Worm (Caenorhabditis elegans) whole organism, L3 larva: ENCODE data around the gene spe-6.

ENCODE experiments used
- ceh-28 ChIP-seq: fragments of 150-350 bp; optimal IDR thresholded peaks from 2 replicates; lab custom pipeline; 2014; ENCODE audit warnings: missing biosample characterization, missing genetic modification reagents, missing genetic modification characterization
- ceh-82 ChIP-seq: fragments of 150-350 bp; optimal IDR thresholded peaks from 2 replicates; lab custom pipeline; 2014; ENCODE audit warnings: missing biosample characterization, missing genetic modification characterization
- fos-1 ChIP-seq: fragments of 150-350 bp; optimal IDR thresholded peaks from 2 replicates; lab custom pipeline; 2014; ENCODE audit warnings: missing biosample characterization, missing genetic modification characterization
- mdl-1 ChIP-seq: fragments of 150-350 bp; optimal IDR thresholded peaks from 2 replicates; lab custom pipeline; 2014; ENCODE audit warnings: missing biosample characterization, missing genetic modification characterization
- nhr-28 ChIP-seq: fragments of 150-350 bp; optimal IDR thresholded peaks from 2 replicates; lab custom pipeline; 2014; ENCODE audit warnings: missing biosample characterization, missing genetic modification characterization
- nhr-43 ChIP-seq: sonication (generic microtip); optimal IDR thresholded peaks from 2 replicates; lab custom pipeline; 2016; ENCODE audit warnings: mild to moderate bottlenecking, missing genetic modification characterization, missing compliant biosample characterization; ENCODE audit not compliant: poor library complexity, severe bottlenecking
- nhr-77 ChIP-seq: fragments of 150-350 bp; optimal IDR thresholded peaks from 2 replicates; lab custom pipeline; 2014; ENCODE audit warnings: missing biosample characterization, missing genetic modification characterization
- pha-4 ChIP-seq: fragments of 150-350 bp; optimal IDR thresholded peaks from 2 replicates; lab custom pipeline; 2014; ENCODE audit warnings: missing biosample characterization, missing genetic modification reagents, missing genetic modification characterization
- sea-2 ChIP-seq: fragments of 150-350 bp; sonication (generic microtip); optimal IDR thresholded peaks from 4 replicates; lab custom pipeline; 2014; ENCODE audit warnings: missing biosample characterization, missing genetic modification reagents, missing genetic modification characterization
- unc-62 ChIP-seq: fragments of 150-350 bp; sonication (generic microtip); optimal IDR thresholded peaks from 4 replicates; lab custom pipeline; 2014; ENCODE audit warnings: missing biosample characterization, missing genetic modification reagents, missing genetic modification characterization
- ztf-4 ChIP-seq: fragments of 150-350 bp; optimal IDR thresholded peaks from 2 replicates; lab custom pipeline; 2014; ENCODE audit warnings: missing biosample characterization, missing genetic modification characterization

DNA sequence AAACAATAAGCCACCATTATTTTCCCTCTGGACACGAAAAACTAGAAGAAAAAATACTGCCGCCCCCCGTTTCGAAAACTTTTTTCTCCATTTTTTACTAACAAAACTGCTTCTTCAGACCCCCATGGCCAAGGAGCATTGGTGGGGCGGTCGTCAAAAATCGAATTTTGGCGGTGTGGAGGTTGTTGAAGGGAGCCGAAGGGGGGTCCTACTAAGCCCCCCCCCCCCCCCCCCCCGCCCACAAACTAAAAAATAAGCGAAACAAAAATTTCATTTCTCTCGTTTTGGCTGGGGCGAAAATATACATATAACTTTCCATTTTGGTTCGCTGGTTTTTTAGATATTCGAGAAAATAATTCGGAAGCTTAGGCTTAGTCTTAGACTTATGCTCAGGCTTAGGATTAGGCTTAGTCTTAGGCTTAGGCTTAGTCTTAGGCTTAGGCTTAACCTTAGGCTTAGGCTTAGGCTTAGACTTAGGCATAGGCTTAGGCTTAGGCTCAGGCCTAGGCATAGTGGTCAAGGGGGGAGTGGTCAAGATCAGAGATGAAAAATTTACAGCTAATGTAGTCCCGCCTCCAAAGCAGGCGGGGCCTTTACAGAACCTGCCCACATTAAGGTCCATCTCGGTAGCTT is 30.5 kb upstream of the spe-6 start:
- no peak for TF ChIP-seq ceh-28 (tag; lab: Kevin White, UChicago)
- TF ChIP-seq sea-2 (GFP tag; lab: Kevin White, UChicago): no peak
- no peak for TF ChIP-seq ztf-4 (tag; lab: Kevin White, UChicago)
- TF ChIP-seq unc-62: no peak
- no peak for TF ChIP-seq fos-1 (tag; lab: Kevin White, UChicago)
- no peak for TF ChIP-seq nhr-43 (tag; lab: Kevin White, UChicago)
- no peak for TF ChIP-seq nhr-77 (tag; lab: Kevin White, UChicago)
- no peak for TF ChIP-seq ceh-82 (tag; lab: Kevin White, UChicago)
- no peak for TF ChIP-seq mdl-1
- no peak for TF ChIP-seq pha-4
- TF ChIP-seq nhr-28 (tag; lab: Kevin White, UChicago): no peak
